Fruit fly (Drosophila melanogaster) whole organism, wandering third instar larva: Measurements from ENCODE around the gene beta4GalNAcTB.
A peak's percentile ranks its signal among the peaks of the same experiment; 100 is the strongest.

Experiments
- Abd-B ChIP-seq: fragments of >200 bp; optimal IDR thresholded peaks from 2 replicates; lab custom pipeline; 2017; ENCODE audit warnings: missing biosample characterization, missing genetic modification characterization
- CG32264 ChIP-seq: fragments of 200-800 bp; sonication (Bioruptor generic); optimal IDR thresholded peaks from 2 replicates; lab custom pipeline; 2016; ENCODE audit warnings: missing biosample characterization, missing genetic modification characterization
- CG9705 ChIP-seq: fragments of 200-800 bp; sonication (Bioruptor generic); optimal IDR thresholded peaks from 2 replicates; lab custom pipeline; 2018; ENCODE audit warnings: missing biosample characterization, mild to moderate bottlenecking, missing genetic modification characterization
- CrebA ChIP-seq: fragments of 200-800 bp; sonication (Bioruptor generic); optimal IDR thresholded peaks from 2 replicates; lab custom pipeline; 2016; ENCODE audit warnings: missing biosample characterization, mild to moderate bottlenecking, missing genetic modification characterization, borderline replicate concordance
- Dfd ChIP-seq: fragments of >200 bp; optimal IDR thresholded peaks from 2 replicates; lab custom pipeline; 2017; ENCODE audit warnings: missing biosample characterization, missing genetic modification characterization
- Dif ChIP-seq: fragments of 200-275, 200-300 bp; sonication (Bioruptor generic); optimal IDR thresholded peaks from 2 replicates; lab custom pipeline; 2018; ENCODE audit warnings: missing biosample characterization, missing genetic modification characterization; ENCODE audit not compliant: partially characterized antibody
- GATAd ChIP-seq: sonication (Bioruptor generic); optimal IDR thresholded peaks from 2 replicates; lab custom pipeline; 2016; ENCODE audit warnings: missing biosample characterization, missing genetic modification characterization
- HLH106 ChIP-seq: fragments of 200-800 bp; optimal IDR thresholded peaks from 3 replicates; lab custom pipeline; 2019; ENCODE audit warnings: missing biosample characterization, mild to moderate bottlenecking, missing genetic modification characterization, moderate library complexity
- Hnf4 ChIP-seq: fragments of 200-800 bp; sonication (Bioruptor generic); optimal IDR thresholded peaks from 2 replicates; lab custom pipeline; 2016; ENCODE audit warnings: missing biosample characterization, mild to moderate bottlenecking, missing genetic modification characterization
- Hr78 ChIP-seq: fragments of >200 bp; optimal IDR thresholded peaks from 2 replicates; lab custom pipeline; 2017; ENCODE audit warnings: missing biosample characterization, missing genetic modification characterization
- Hr83 ChIP-seq: fragments of 200-300 bp; sonication (Bioruptor generic); optimal IDR thresholded peaks from 2 replicates; lab custom pipeline; 2016; ENCODE audit warnings: missing biosample characterization, mild to moderate bottlenecking, missing genetic modification characterization, moderate library complexity; ENCODE audit not compliant: poor library complexity, severe bottlenecking
- Jra ChIP-seq: sonication (Bioruptor generic); optimal IDR thresholded peaks from 2 replicates; lab custom pipeline; 2016; ENCODE audit warnings: missing biosample characterization, missing genetic modification characterization
- Mio ChIP-seq: sonication (Bioruptor generic); optimal IDR thresholded peaks from 2 replicates; lab custom pipeline; 2016; ENCODE audit warnings: missing biosample characterization, missing genetic modification characterization
- Myc ChIP-seq: fragments of >200 bp; optimal IDR thresholded peaks from 2 replicates; lab custom pipeline; 2017
- N ChIP-seq: fragments of >200 bp; optimal IDR thresholded peaks from 2 replicates; lab custom pipeline; 2018; ENCODE audit warnings: missing biosample characterization, missing external identifiers, missing genetic modification characterization
- OdsH ChIP-seq: fragments of 200-800 bp; sonication (Bioruptor generic); optimal IDR thresholded peaks from 2 replicates; lab custom pipeline; 2016; ENCODE audit warnings: missing biosample characterization, mild to moderate bottlenecking, missing genetic modification characterization
- Rel ChIP-seq, 2 experiments: fragments of 200-800 bp; sonication (Bioruptor generic) in 1 of 2; optimal IDR thresholded peaks; 2 replicates in 1 of 2; 3 replicates in 1 of 2; lab custom pipeline; 2016 to 2019; ENCODE audit warnings: mild to moderate bottlenecking in 2 of 2, missing biosample characterization in 2 of 2, missing genetic modification characterization in 2 of 2, moderate library complexity in 1 of 2
- Sp1 ChIP-seq: fragments of 200-800 bp; sonication (Bioruptor generic); optimal IDR thresholded peaks from 3 replicates; lab custom pipeline; 2019; ENCODE audit warnings: missing biosample characterization, mild to moderate bottlenecking, missing genetic modification characterization, moderate library complexity
- Vsx2 ChIP-seq: fragments of 200-300, 225-300 bp; sonication (Bioruptor generic); optimal IDR thresholded peaks from 2 replicates; lab custom pipeline; 2018; ENCODE audit warnings: missing biosample characterization, missing genetic modification characterization; ENCODE audit not compliant: partially characterized antibody
- br ChIP-seq: fragments of 200-800 bp; sonication (Bioruptor generic); optimal IDR thresholded peaks from 2 replicates; lab custom pipeline; 2016; ENCODE audit warnings: missing biosample characterization, missing genetic modification characterization
- brk ChIP-seq: fragments of 200-800 bp; sonication (Bioruptor generic); optimal IDR thresholded peaks from 2 replicates; lab custom pipeline; 2016; ENCODE audit warnings: missing biosample characterization, mild to moderate bottlenecking, missing genetic modification characterization
- dl ChIP-seq, 2 experiments: fragments of 175-275, 200-275 bp in 1 of 2; fragments of 200-275 bp in 1 of 2; sonication (Bioruptor generic); optimal IDR thresholded peaks; lab custom pipeline; 2018; ENCODE audit warnings: mild to moderate bottlenecking in 2 of 2, missing biosample characterization in 2 of 2, missing genetic modification characterization in 2 of 2, moderate library complexity in 2 of 2; ENCODE audit not compliant: partially characterized antibody in 2 of 2, insufficient read depth in 1 of 2
- dmrt93B ChIP-seq: fragments of 200-800 bp; sonication (Bioruptor generic); optimal IDR thresholded peaks from 2 replicates; lab custom pipeline; 2018; ENCODE audit warnings: missing biosample characterization, mild to moderate bottlenecking, missing genetic modification characterization
- dsf ChIP-seq: sonication (Bioruptor generic); optimal IDR thresholded peaks from 2 replicates; lab custom pipeline; 2016; ENCODE audit warnings: missing biosample characterization, missing genetic modification characterization, borderline replicate concordance
- ey ChIP-seq: fragments of 200-800 bp; sonication (Bioruptor generic); optimal IDR thresholded peaks from 2 replicates; lab custom pipeline; 2016; ENCODE audit warnings: missing biosample characterization, missing genetic modification characterization
- foxo ChIP-seq, 2 experiments: fragments of 200-800 bp; sonication (Bioruptor generic); optimal IDR thresholded peaks; 2 replicates in 1 of 2; 3 replicates in 1 of 2; lab custom pipeline; 2016 to 2017; ENCODE audit warnings: missing biosample characterization in 2 of 2, missing genetic modification characterization in 2 of 2
- fru ChIP-seq: fragments of 200-800 bp; sonication (Bioruptor generic); optimal IDR thresholded peaks from 3 replicates; lab custom pipeline; 2016; ENCODE audit warnings: missing biosample characterization, mild to moderate bottlenecking, missing genetic modification characterization
- h ChIP-seq: fragments of 200-800 bp; sonication (Bioruptor generic); optimal IDR thresholded peaks from 3 replicates; lab custom pipeline; 2016; ENCODE audit warnings: missing biosample characterization, mild to moderate bottlenecking, missing genetic modification characterization
- jim ChIP-seq: fragments of 175-275, 200-325 bp; sonication (Bioruptor generic); optimal IDR thresholded peaks from 2 replicates; lab custom pipeline; 2016; ENCODE audit warnings: missing biosample characterization, mild to moderate bottlenecking, missing genetic modification characterization
- lola ChIP-seq: fragments of >200 bp; optimal IDR thresholded peaks from 2 replicates; lab custom pipeline; 2017; ENCODE audit warnings: missing biosample characterization, missing genetic modification characterization
- pan ChIP-seq: fragments of >200 bp; optimal IDR thresholded peaks from 2 replicates; lab custom pipeline; 2017
- psq ChIP-seq: fragments of 200-800 bp; sonication (Bioruptor generic); optimal IDR thresholded peaks from 3 replicates; lab custom pipeline; 2017; ENCODE audit warnings: missing biosample characterization, mild to moderate bottlenecking, missing genetic modification characterization, moderate library complexity
- rgr ChIP-seq: fragments of 200-800 bp; sonication (Bioruptor generic); optimal IDR thresholded peaks from 3 replicates; lab custom pipeline; 2016; ENCODE audit warnings: missing biosample characterization, mild to moderate bottlenecking, missing genetic modification characterization
- sage ChIP-seq: fragments of 200-800 bp; sonication (Bioruptor generic); optimal IDR thresholded peaks from 2 replicates; lab custom pipeline; 2016; ENCODE audit warnings: missing biosample characterization, mild to moderate bottlenecking, missing genetic modification characterization
- sv ChIP-seq: fragments of 200-800 bp; sonication (Bioruptor generic); optimal IDR thresholded peaks from 3 replicates; lab custom pipeline; 2016; ENCODE audit warnings: missing biosample characterization, missing genetic modification characterization
- tai ChIP-seq: sonication (Bioruptor generic); optimal IDR thresholded peaks from 2 replicates; lab custom pipeline; 2016; ENCODE audit warnings: missing biosample characterization, missing genetic modification characterization
- usp ChIP-seq: fragments of >200 bp; optimal IDR thresholded peaks from 2 replicates; lab custom pipeline; 2017; ENCODE audit warnings: missing biosample characterization, missing genetic modification characterization
- woc ChIP-seq: sonication (Bioruptor generic); optimal IDR thresholded peaks from 2 replicates; lab custom pipeline; 2016; ENCODE audit warnings: missing biosample characterization, mild to moderate bottlenecking, missing genetic modification characterization

beta4GalNAcTB gene

dm6 chr3R:29033909-29034629 is at the start of gene beta4GalNAcTB, which contains the start of gene Cpsf100:
beta4GalNAcTB (minus strand) TSS chr3R:29034008.
Cpsf100 (plus strand) TSS chr3R:29034573.
- TF ChIP-seq dmrt93B (GFP tag; lab: Kevin White, UChicago) (peak; percentile 81), OdsH (GFP tag; lab: Kevin White, UChicago) (peak; percentile 66), CrebA (GFP tag; lab: Kevin White, UChicago) (no peak), N (GFP tag; lab: Kevin White, UChicago) (no peak), Dfd (GFP tag; lab: Kevin White, UChicago) (no peak), CG32264 (GFP tag; lab: Kevin White, UChicago) (no peak), dsf (GFP tag; lab: Kevin White, UChicago) (peak; percentile 66), GATAd (GFP tag; lab: Kevin White, UChicago) (peak; percentile 47), lola (GFP tag; lab: Kevin White, UChicago) (no peak), dl (GFP tag; optimal IDR thresholded peaks at IDR 0.05; lab: Kevin White, UChicago; ENCODE audit: insufficient read depth in 1 of 2, partially characterized antibody in 2 of 2) (no peak), Rel (GFP tag; optimal IDR thresholded peaks at IDR 0.05; lab: Kevin White, UChicago) (no peak), Rel (tag; optimal IDR thresholded peaks at IDR 0.05; lab: Kevin White, UChicago) (no peak), Hr78 (GFP tag; lab: Kevin White, UChicago) (no peak), CG9705 (GFP tag; lab: Kevin White, UChicago) (peak; percentile 52), fru (GFP tag; lab: Kevin White, UChicago) (peak; percentile 74), brk (GFP tag; lab: Kevin White, UChicago) (no peak), usp (GFP tag; lab: Kevin White, UChicago) (no peak), jim (peak; percentile 1), Mio (GFP tag; lab: Kevin White, UChicago) (peak; percentile 23), h (GFP tag; lab: Kevin White, UChicago) (peak; percentile 78), woc (GFP tag; lab: Kevin White, UChicago) (peak; percentile 72), Abd-B (GFP tag; lab: Kevin White, UChicago) (no peak), Sp1 (peak; percentile 75), Vsx2 (GFP tag; lab: Kevin White, UChicago) (no peak), rgr (GFP tag; lab: Kevin White, UChicago) (peak; percentile 80), Hnf4 (GFP tag; lab: Kevin White, UChicago) (peak; percentile 69), pan (lab: Kevin White, UChicago) (no peak), Jra (GFP tag; lab: Kevin White, UChicago) (no peak), sage (no peak), Hr83 (GFP tag; lab: Kevin White, UChicago) (no peak), Dif (GFP tag; lab: Kevin White, UChicago) (no peak), foxo (GFP tag; optimal IDR thresholded peaks at IDR 0.05; lab: Kevin White, UChicago) (peak in 1 of 2 experiments; percentile 87), HLH106 (tag; lab: Kevin White, UChicago) (peak; percentile 83), tai (GFP tag; lab: Kevin White, UChicago) (no peak), psq (GFP tag; lab: Kevin White, UChicago) (peak; percentile 79), ey (GFP tag; lab: Kevin White, UChicago) (peak; percentile 70), br (GFP tag; lab: Kevin White, UChicago) (peak; percentile 69), Myc (lab: Kevin White, UChicago) (no peak), sv (GFP tag; lab: Kevin White, UChicago) (peak; percentile 55)
- TF ChIP-seq, all 38 proteins: peak for 19
